Worm (Caenorhabditis elegans) whole organism, midembryonic: ENCODE data around the gene Y57E12B.10.

Source experiments
- T22C8.4 ChIP-seq: fragments of 200-800 bp; sonication (Bioruptor generic); IDR thresholded peaks from 2 replicates; pipeline ENCODE4 v1.3.6; 2022; ENCODE audit warnings: missing genetic modification characterization, missing compliant biosample characterization
- cog-1 ChIP-seq: sonication (generic microtip); optimal IDR thresholded peaks from 2 replicates; lab custom pipeline; 2016; ENCODE audit warnings: missing genetic modification characterization, missing compliant biosample characterization
- flt-1 ChIP-seq: fragments of 200-800 bp; sonication (Bioruptor generic); IDR thresholded peaks from 2 replicates; pipeline ENCODE4 v1.3.6; 2022; ENCODE audit warnings: missing genetic modification characterization, missing compliant biosample characterization
- klf-2 ChIP-seq: fragments of 200-800 bp; sonication (Bioruptor generic); conservative IDR thresholded peaks from 2 replicates; pipeline ENCODE4 v1.3.6; 2022; ENCODE audit warnings: missing genetic modification reagents, missing genetic modification characterization, missing compliant biosample characterization
- med-1 ChIP-seq: sonication (generic microtip); optimal IDR thresholded peaks from 2 replicates; lab custom pipeline; 2017; ENCODE audit warnings: missing genetic modification characterization, mild to moderate bottlenecking, missing compliant biosample characterization, antibody characterized with exemption, missing genetic modification reagents; ENCODE audit not compliant: insufficient read depth
- ref-1 ChIP-seq: fragments of 200-800 bp; sonication (Bioruptor generic); conservative IDR thresholded peaks from 2 replicates; pipeline ENCODE4 v1.3.6; 2022; ENCODE audit warnings: missing genetic modification reagents, missing genetic modification characterization, missing compliant biosample characterization
- tab-1 ChIP-seq: fragments of 200-800 bp; sonication (Bioruptor generic); IDR thresholded peaks from 2 replicates; pipeline ENCODE4 v1.3.6; 2022; ENCODE audit warnings: missing genetic modification characterization, missing compliant biosample characterization
- ztf-23 ChIP-seq: fragments of 200-800 bp; sonication (Bioruptor generic); IDR thresholded peaks from 2 replicates; pipeline ENCODE4 v1.3.6; 2022; ENCODE audit warnings: missing genetic modification reagents, missing genetic modification characterization, missing compliant biosample characterization
- ztf-29 ChIP-seq: fragments of 200-800 bp; sonication (Bioruptor generic); IDR thresholded peaks from 2 replicates; pipeline ENCODE4 v1.3.6; 2022; ENCODE audit warnings: missing genetic modification reagents, missing genetic modification characterization, missing compliant biosample characterization

The Y57E12B.10 gene

ce11 chrV:6901943-6902549 is 33.7 kb downstream of the Y57E12B.10 start:
- TF ChIP-seq med-1 (GFP tag; lab: Kevin White, UChicago), result no peak
- no peak for TF ChIP-seq tab-1 (GFP tag; lab: Robert Waterston, UW)
- TF ChIP-seq klf-2, result no peak
- no peak for TF ChIP-seq ztf-29 (GFP tag; lab: Robert Waterston, UW)
- TF ChIP-seq ref-1 (GFP tag; lab: Robert Waterston, UW), result no peak

ce11 chrV:6900814-6901592 is 34.8 kb downstream of the Y57E12B.10 start:
- no peak for TF ChIP-seq T22C8.4 (GFP tag; lab: Robert Waterston, UW)

- TF ChIP-seq cog-1 (no peak), ztf-29 (GFP tag; lab: Robert Waterston, UW) (no peak), klf-2 (no peak), ref-1 (GFP tag; lab: Robert Waterston, UW) (no peak), ztf-23 (GFP tag; lab: Robert Waterston, UW) (no peak), tab-1 (GFP tag; lab: Robert Waterston, UW) (no peak), T22C8.4 (GFP tag; lab: Robert Waterston, UW) (no peak), med-1 (GFP tag; lab: Kevin White, UChicago) (no peak), flt-1 (GFP tag; lab: Robert Waterston, UW) (no peak)
Observed at ce11 chrV:6900173-6900638, 35.6 kb downstream of the Y57E12B.10 start, which contains the start of gene odc-1. Gene odc-1 (minus strand): TSS chrV:6900223.

- TF ChIP-seq klf-2 (no peak), ztf-29 (GFP tag; lab: Robert Waterston, UW) (no peak), flt-1 (GFP tag; lab: Robert Waterston, UW) (no peak), med-1 (GFP tag; lab: Kevin White, UChicago) (no peak), cog-1 (no peak), ztf-23 (GFP tag; lab: Robert Waterston, UW) (no peak)
Observed at ce11 chrV:6896700-6897099, 39.1 kb downstream of the Y57E12B.10 start, which contains the start of gene K11C4.1. Gene K11C4.1 (plus strand): TSS chrV:6897000.

- TF ChIP-seq ref-1 (GFP tag; lab: Robert Waterston, UW), result no peak
- TF ChIP-seq T22C8.4 (GFP tag; lab: Robert Waterston, UW), result no peak
- TF ChIP-seq ztf-29 (GFP tag; lab: Robert Waterston, UW), result no peak
- no peak for TF ChIP-seq med-1 (GFP tag; lab: Kevin White, UChicago)
- no peak for TF ChIP-seq ztf-23 (GFP tag; lab: Robert Waterston, UW)
- TF ChIP-seq klf-2, result no peak
- no peak for TF ChIP-seq cog-1
- no peak for TF ChIP-seq tab-1 (GFP tag; lab: Robert Waterston, UW)
- TF ChIP-seq flt-1 (GFP tag; lab: Robert Waterston, UW), result no peak
Observed at ce11 chrV:6894778-6895177, 41.0 kb downstream of the Y57E12B.10 start, which contains the start of gene K11C4.2. Gene K11C4.2 (plus strand): TSS chrV:6895078.

ce11 chrV:6893681-6894080 is 42.1 kb downstream of the Y57E12B.10 start:
- no peak for TF ChIP-seq tab-1 (GFP tag; lab: Robert Waterston, UW)
- no peak for TF ChIP-seq med-1 (GFP tag; lab: Kevin White, UChicago)
- TF ChIP-seq flt-1 (GFP tag; lab: Robert Waterston, UW), result no peak
- no peak for TF ChIP-seq ref-1 (GFP tag; lab: Robert Waterston, UW)
- TF ChIP-seq klf-2, result no peak
- no peak for TF ChIP-seq ztf-29 (GFP tag; lab: Robert Waterston, UW)
- TF ChIP-seq ztf-23 (GFP tag; lab: Robert Waterston, UW), result no peak
- no peak for TF ChIP-seq cog-1
- TF ChIP-seq T22C8.4 (GFP tag; lab: Robert Waterston, UW), result no peak

- TF ChIP-seq ztf-23 (GFP tag; lab: Robert Waterston, UW) (peak; percentile 89), klf-2 (peak; percentile 84), med-1 (GFP tag; lab: Kevin White, UChicago) (peak; percentile 71), tab-1 (GFP tag; lab: Robert Waterston, UW) (peak; percentile 85), cog-1 (peak; percentile 41), ref-1 (GFP tag; lab: Robert Waterston, UW) (peak; percentile 63; the same call in 1 of the 2 replicates), flt-1 (GFP tag; lab: Robert Waterston, UW) (peak; percentile 91), ztf-29 (GFP tag; lab: Robert Waterston, UW) (peak; percentile 81), T22C8.4 (GFP tag; lab: Robert Waterston, UW) (peak; percentile 68; the same call in 1 of the 2 replicates)
Observed at ce11 chrV:6888828-6889227, 47.0 kb downstream of the Y57E12B.10 start.
